Fruit fly (Drosophila melanogaster) S2 (cell line): ENCODE measurements around the gene CG11597.

Source experiments
- CG8478 ChIP-seq: fragments of >200 bp; optimal IDR thresholded peaks from 2 replicates; lab custom pipeline; 2018
- CTCF ChIP-seq, 2 experiments: fragments of >200 bp; optimal IDR thresholded peaks; 2 replicates each; lab custom pipeline; 2018

The CG11597 gene

dm6 chr3L:11777348-11777958 is 44.6 kb downstream of the CG11597 start:
- TF ChIP-seq CG8478 (lab: Kevin White, UChicago) (no peak), CTCF (optimal IDR thresholded peaks at IDR 0.05; lab: Kevin White, UChicago) (no peak)

- TF ChIP-seq CG8478 (lab: Kevin White, UChicago) (no peak), CTCF (optimal IDR thresholded peaks at IDR 0.05; lab: Kevin White, UChicago) (no peak)
These were observed 45.3 kb downstream of the CG11597 start, which contains the start of gene CG14131 for dm6 chr3L:11776731-11777130. TSS of gene CG14131 (plus strand) at chr3L:11777073.

- no peak for TF ChIP-seq CG8478 (lab: Kevin White, UChicago)
- no peak for TF ChIP-seq CTCF (optimal IDR thresholded peaks at IDR 0.05; lab: Kevin White, UChicago)
These were observed 47.7 kb downstream of the CG11597 start, which contains the start of gene Tim13 for dm6 chr3L:11774401-11774800. TSS of gene Tim13 (minus strand) at chr3L:11774501.

- no peak for TF ChIP-seq CG8478 (lab: Kevin White, UChicago)
- no peak for TF ChIP-seq CTCF (optimal IDR thresholded peaks at IDR 0.05; lab: Kevin White, UChicago)
These were observed 48.3 kb downstream of the CG11597 start for dm6 chr3L:11773796-11774195.

dm6 chr3L:11772608-11773017 is 49.5 kb downstream of the CG11597 start:
- no peak for TF ChIP-seq CTCF (optimal IDR thresholded peaks at IDR 0.05; lab: Kevin White, UChicago)
- TF ChIP-seq CG8478 (lab: Kevin White, UChicago) = no peak

- no peak for TF ChIP-seq CTCF (optimal IDR thresholded peaks at IDR 0.05; lab: Kevin White, UChicago)
- no peak for TF ChIP-seq CG8478 (lab: Kevin White, UChicago)
These were observed 50.0 kb downstream of the CG11597 start, which contains the start of gene Muc68D for dm6 chr3L:11772057-11772456. TSS of gene Muc68D (minus strand) at chr3L:11772157.
